Worm (Caenorhabditis elegans): ENCODE results near the gene lin-49.

The lin-49 gene

DNA sequence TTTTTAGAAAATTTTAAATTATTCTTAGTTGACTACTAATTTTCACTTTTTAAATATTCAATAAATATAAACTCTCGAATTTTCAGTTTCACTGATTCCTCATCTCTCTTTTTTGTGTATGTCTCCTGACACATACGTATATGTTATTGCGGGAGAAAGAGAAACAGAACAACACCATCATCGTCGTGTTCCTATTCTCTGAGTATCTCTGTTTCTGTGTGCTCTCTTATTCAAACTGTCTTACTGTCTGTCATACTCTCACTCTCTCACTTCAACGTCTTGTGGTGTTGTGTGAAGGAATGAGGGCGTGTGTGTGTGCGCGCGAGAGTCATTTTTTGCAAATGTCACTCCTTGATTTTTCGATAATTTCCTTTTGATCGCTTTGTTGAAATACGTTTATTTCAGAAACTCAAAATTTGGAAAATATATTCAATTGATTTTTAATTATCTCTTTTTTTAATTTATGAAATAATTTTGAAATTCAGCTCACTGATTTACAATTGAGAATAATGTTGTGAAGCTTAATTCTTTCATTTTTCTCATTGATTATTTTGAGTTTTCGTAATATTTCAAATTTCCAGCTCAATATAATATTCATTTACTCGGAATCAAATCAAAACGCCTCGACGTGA, at the start of gene lin-49:
lin-49 (plus strand) TSS at position 582 of the 632 bp plus-strand sequence.
- TF ChIP-seq cog-1 (tag; optimal IDR thresholded peaks at IDR 0.05) (peak; percentile 43), ztf-23 (GFP tag; IDR thresholded peaks at IDR 0.05) (no peak), klf-2 (GFP tag; conservative IDR thresholded peaks at IDR 0.05) (no peak)

DNA sequence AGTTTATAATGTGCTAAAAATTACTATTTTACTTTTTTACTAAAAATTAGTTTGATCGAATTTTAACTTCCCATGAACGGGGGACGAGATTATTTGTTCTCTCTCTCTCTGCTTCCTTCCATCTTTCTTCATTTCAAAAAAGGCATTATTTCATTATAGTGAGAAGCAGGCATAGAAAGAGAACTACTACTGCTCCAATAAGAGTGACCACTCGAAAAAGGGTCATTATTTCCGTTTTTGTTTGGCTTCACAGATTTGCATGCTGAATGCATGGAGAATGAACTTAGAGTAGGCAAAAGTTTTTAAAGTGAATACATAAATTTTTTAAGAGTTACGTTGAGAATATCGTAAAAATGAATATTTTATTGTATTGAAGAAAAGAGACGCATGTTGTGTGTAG, 49.8 kb upstream of the lin-49 start:
- TF ChIP-seq T22C8.4 (GFP tag; IDR thresholded peaks at IDR 0.05) (no peak), ref-1 (GFP tag; conservative IDR thresholded peaks at IDR 0.05) (no peak), ztf-23 (GFP tag; IDR thresholded peaks at IDR 0.05) (no peak), cog-1 (tag; optimal IDR thresholded peaks at IDR 0.05) (no peak), ztf-29 (GFP tag; IDR thresholded peaks at IDR 0.05) (no peak)

DNA sequence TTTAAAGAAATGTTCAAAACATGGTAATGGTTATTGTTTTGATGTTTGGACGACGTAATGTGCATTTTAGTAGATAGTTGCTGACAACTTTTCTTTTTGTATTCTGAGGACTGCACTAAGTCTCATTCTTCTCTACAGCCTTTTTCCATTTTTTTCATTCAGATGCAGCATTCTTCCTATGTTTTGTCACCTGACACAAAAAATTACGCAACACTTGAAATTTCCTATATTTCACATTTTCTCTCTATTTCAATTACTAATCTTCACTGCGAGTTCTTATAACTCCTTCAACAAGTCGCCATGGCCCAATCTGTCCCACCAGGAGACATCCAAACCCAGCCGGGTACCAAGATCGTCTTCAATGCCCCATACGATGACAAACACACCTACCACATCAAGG, 49.3 kb upstream of the lin-49 start, which contains the start of gene Y59H11AM.1:
Y59H11AM.1 (plus strand) TSS at position 301 of the 400 bp plus-strand sequence.
- no peak for TF ChIP-seq ztf-23 (GFP tag; IDR thresholded peaks at IDR 0.05)
- no peak for TF ChIP-seq cog-1 (tag; optimal IDR thresholded peaks at IDR 0.05)
- no peak for TF ChIP-seq flt-1 (GFP tag; IDR thresholded peaks at IDR 0.05)
- no peak for TF ChIP-seq med-1 (GFP tag; optimal IDR thresholded peaks at IDR 0.05; ENCODE audit: insufficient read depth)
- no peak for TF ChIP-seq tab-1 (GFP tag; IDR thresholded peaks at IDR 0.05)
- TF ChIP-seq T22C8.4 (GFP tag; IDR thresholded peaks at IDR 0.05): no peak
- no peak for TF ChIP-seq ref-1 (GFP tag; conservative IDR thresholded peaks at IDR 0.05)
- TF ChIP-seq ztf-29 (GFP tag; IDR thresholded peaks at IDR 0.05): no peak

DNA sequence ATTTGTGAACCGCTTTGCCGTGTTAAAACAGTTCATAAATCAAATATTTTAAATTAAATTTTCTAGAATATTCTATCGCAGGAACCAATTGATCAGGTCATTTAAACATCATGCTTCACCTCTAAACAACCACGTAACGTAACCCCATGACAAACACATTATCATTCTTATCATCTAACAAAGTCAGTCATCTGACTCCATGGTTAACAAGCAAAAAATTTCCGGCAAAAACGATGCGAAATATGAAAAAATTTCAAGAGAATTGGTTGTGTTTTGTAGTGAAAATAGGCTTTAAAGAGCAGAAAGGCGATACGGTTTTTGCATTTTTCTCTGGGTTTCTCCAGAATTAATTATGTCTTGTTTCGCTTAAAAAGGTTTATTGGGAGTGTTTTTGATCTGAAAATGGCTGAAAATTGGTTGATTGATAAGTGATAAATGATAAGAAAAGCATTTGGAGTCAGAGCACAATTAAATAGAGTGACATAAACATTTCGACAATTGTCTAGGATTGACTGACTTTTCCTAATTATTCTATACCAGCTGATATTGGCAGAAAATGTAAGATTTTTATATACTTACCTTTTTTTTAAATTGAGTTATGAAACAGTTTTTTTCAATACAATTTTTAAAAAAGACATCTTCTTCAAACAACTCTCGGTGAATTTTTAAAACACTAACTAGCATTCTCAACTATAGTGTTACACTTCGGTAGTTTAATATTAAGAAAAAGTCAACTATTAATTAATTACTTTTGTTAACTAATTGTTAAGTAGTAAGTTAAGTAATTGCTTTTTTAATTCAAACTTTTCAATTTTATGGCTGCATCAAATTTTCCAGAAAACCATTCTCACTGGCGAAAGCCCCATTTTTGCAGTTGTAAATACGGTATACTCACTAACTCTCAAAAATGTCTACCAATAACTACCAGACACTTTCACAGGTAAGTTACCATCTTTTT, 35.1 kb upstream of the lin-49 start, which contains the start of gene catp-7:
catp-7 (plus strand) TSS at position 908 of the 958 bp plus-strand sequence.
- TF ChIP-seq flt-1 (GFP tag; IDR thresholded peaks at IDR 0.05) (no peak), ztf-23 (GFP tag; IDR thresholded peaks at IDR 0.05) (no peak), tab-1 (GFP tag; IDR thresholded peaks at IDR 0.05) (no peak), ref-1 (GFP tag; conservative IDR thresholded peaks at IDR 0.05) (no peak)

DNA sequence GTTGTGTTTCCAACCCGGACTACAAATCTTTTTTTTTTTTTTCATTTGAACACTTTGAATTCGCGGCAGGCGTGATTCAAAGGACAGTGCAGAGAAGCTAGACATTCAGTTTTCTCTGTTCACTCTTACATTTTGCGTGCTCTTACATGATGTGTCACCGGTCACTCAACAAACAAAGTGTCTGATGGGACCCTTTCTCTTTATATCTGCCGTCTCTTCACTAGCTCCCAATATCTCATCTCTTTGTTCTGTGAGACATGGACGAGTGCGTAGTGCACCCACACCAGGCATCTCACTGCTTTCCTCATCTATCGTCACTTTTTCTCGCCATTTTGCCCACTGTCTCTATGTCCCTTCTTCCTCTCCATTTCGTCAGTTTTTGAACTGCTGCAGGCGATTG, 33.4 kb upstream of the lin-49 start:
- no peak for TF ChIP-seq ztf-23 (GFP tag; IDR thresholded peaks at IDR 0.05)
- TF ChIP-seq ztf-29 (GFP tag; IDR thresholded peaks at IDR 0.05): no peak
- no peak for TF ChIP-seq klf-2 (GFP tag; conservative IDR thresholded peaks at IDR 0.05)
- TF ChIP-seq cog-1 (tag; optimal IDR thresholded peaks at IDR 0.05): no peak
- TF ChIP-seq ref-1 (GFP tag; conservative IDR thresholded peaks at IDR 0.05): no peak
- TF ChIP-seq tab-1 (GFP tag; IDR thresholded peaks at IDR 0.05): no peak
- TF ChIP-seq T22C8.4 (GFP tag; IDR thresholded peaks at IDR 0.05): no peak
- TF ChIP-seq med-1 (GFP tag; optimal IDR thresholded peaks at IDR 0.05; ENCODE audit: insufficient read depth): no peak

DNA sequence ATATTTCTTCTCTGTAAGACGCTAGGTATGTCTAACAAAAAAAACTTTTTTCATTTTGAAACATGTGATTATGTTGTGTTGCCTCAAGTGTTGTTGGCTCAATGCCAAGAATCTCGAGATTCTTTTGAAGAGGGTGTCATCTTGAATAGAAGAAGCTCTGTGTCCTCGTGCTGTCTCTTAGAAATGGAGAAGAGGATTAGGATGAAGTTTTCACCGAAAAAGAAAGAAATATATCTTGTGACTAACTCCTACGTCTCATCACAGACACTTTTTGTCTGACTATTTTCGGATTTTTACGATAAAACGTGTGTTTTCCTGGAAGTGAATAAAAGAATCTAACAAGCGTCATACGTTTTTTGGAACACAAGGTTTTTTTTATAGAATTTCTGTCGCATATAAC, 32.9 kb upstream of the lin-49 start:
- TF ChIP-seq klf-2 (GFP tag; conservative IDR thresholded peaks at IDR 0.05) (no peak), T22C8.4 (GFP tag; IDR thresholded peaks at IDR 0.05) (no peak), tab-1 (GFP tag; IDR thresholded peaks at IDR 0.05) (no peak), cog-1 (tag; optimal IDR thresholded peaks at IDR 0.05) (no peak), med-1 (GFP tag; optimal IDR thresholded peaks at IDR 0.05; ENCODE audit: insufficient read depth) (no peak), ztf-23 (GFP tag; IDR thresholded peaks at IDR 0.05) (no peak), ref-1 (GFP tag; conservative IDR thresholded peaks at IDR 0.05) (no peak), flt-1 (GFP tag; IDR thresholded peaks at IDR 0.05) (no peak), ztf-29 (GFP tag; IDR thresholded peaks at IDR 0.05) (no peak)

DNA sequence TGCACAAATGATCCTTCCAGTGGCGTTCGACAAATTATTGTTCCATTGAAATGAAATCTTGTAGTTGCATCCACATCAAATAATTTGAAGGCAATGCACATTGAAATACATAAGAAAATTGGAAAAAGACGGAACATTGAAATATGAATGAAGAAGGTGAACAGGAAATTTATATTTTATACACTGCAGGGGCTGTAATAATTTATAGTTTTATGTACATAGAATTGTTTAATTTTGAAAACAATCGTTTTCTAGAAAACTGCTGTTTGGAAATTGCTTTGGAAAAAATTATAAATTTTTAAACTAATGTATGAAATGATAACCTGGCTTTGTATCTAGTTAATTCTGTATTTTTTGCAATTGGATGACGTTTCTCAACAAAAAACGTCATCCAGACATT, 25.2 kb upstream of the lin-49 start, which contains the start of gene Y59H11AR.3:
Y59H11AR.3 (minus strand) TSS at position 101 of the 400 bp plus-strand sequence.
- no peak for TF ChIP-seq ztf-29 (GFP tag; IDR thresholded peaks at IDR 0.05)

DNA sequence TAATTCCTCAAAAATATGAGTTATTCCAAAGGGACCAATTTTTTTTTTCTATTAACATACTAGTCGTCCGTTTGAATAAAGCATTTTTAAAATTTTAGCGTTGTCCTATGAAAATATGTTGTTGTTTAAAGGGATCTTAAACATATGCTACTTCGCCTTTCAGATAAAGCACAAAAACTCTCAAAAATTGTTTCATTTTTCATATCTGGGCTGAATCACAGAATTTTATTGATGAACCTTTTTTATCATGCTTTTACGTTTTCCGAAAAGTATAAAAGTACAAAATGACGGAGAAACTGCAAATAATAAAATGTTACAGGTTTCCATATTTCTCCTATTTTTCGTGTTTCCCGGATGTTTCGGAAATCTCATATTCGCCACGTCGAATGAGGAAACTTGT, 24.7 kb upstream of the lin-49 start, which contains the start of gene clec-181:
clec-181 (plus strand) TSS at position 301 of the 400 bp plus-strand sequence.
- TF ChIP-seq flt-1 (GFP tag; IDR thresholded peaks at IDR 0.05) (no peak), ref-1 (GFP tag; conservative IDR thresholded peaks at IDR 0.05) (no peak)

DNA sequence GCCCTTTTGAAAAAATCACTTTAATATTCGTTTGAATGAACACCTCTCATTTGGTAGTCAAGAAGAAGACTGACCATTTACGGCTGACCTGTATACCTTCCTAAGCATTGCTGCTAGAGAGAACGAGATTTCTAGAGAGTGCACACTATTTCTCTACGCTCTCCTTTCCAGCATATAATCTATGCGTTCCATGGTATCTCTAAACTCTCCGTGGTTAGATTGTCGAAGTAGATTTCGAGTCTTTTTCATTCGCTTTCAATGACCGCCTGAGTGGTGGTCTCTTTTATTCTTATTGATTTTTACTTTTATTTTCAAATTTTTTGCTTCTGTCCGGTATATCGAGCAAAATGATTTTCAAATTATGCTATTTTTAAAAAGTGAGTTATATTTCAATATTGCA, 23.0 kb upstream of the lin-49 start:
- TF ChIP-seq T22C8.4 (GFP tag; IDR thresholded peaks at IDR 0.05) (no peak), med-1 (GFP tag; optimal IDR thresholded peaks at IDR 0.05; ENCODE audit: insufficient read depth) (no peak), ref-1 (GFP tag; conservative IDR thresholded peaks at IDR 0.05) (no peak), ztf-23 (GFP tag; IDR thresholded peaks at IDR 0.05) (no peak), cog-1 (tag; optimal IDR thresholded peaks at IDR 0.05) (no peak), tab-1 (GFP tag; IDR thresholded peaks at IDR 0.05) (no peak), flt-1 (GFP tag; IDR thresholded peaks at IDR 0.05) (no peak), ztf-29 (GFP tag; IDR thresholded peaks at IDR 0.05) (no peak), klf-2 (GFP tag; conservative IDR thresholded peaks at IDR 0.05) (no peak)

DNA sequence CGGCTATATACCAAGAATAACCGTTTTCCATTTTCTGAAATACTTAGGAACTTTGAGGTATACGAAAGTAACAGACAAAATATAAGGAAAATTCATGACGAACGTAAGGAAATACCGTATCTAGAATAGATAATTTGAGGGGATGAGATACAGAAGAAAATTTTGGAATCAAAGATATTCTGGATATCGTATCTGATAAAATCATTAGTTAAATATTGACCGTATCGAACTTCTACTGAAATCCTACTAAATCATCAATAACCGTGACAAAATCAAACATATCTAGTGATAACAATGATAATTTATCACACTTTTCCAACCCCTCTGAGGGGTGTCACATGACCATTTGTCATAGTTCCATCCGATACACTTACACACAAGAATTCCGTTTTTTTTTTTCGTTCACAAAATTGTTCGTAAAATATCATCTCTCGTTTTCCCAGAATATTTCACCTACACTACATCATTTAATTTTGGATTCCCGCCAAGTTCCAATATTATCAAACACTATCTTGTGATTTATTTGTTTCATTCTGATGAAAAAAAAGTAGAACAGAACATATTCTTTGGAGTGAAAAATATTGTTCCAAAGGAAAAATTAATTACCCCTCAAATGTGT, 19.7 kb upstream of the lin-49 start, which contains the start of gene Y59H11AR.4:
Y59H11AR.4 (minus strand) TSS at position 51 of the 619 bp plus-strand sequence.
- no peak for TF ChIP-seq ref-1 (GFP tag; conservative IDR thresholded peaks at IDR 0.05)
- TF ChIP-seq tab-1 (GFP tag; IDR thresholded peaks at IDR 0.05): no peak

All from whole organism, midembryonic.